Fruit fly (Drosophila melanogaster): ENCODE results near the gene Regnase-1.

Regnase-1 gene

dm6 chr3R:20031043-20031763 is 4.7 kb downstream of the Regnase-1 start, which contains the start of gene trem (continued):
- TF ChIP-seq wek (GFP tag; optimal IDR thresholded peaks at IDR 0.05) (no peak), Taf1 (GFP tag; IDR thresholded peaks at IDR 0.05) (no peak), CrebB (tag; optimal IDR thresholded peaks at IDR 0.05) (no peak), Sox102F (GFP tag; optimal IDR thresholded peaks at IDR 0.05) (peak; percentile 64), H15 (GFP tag; IDR thresholded peaks at IDR 0.05) (peak; percentile 33; the same call in 1 of the 3 replicates), Dad (GFP tag; optimal IDR thresholded peaks at IDR 0.05) (no peak), fd3F (GFP tag; optimal IDR thresholded peaks at IDR 0.05) (peak; percentile 67), Hr78 (GFP tag; optimal IDR thresholded peaks at IDR 0.05) (no peak), crol (GFP tag; IDR thresholded peaks at IDR 0.05) (no peak), CG12104 (GFP tag; optimal IDR thresholded peaks at IDR 0.05) (peak; percentile 74), Vsx1 (GFP tag; optimal IDR thresholded peaks at IDR 0.05) (no peak), tna (GFP tag; IDR thresholded peaks at IDR 0.05; ENCODE audit: partially characterized antibody) (no peak), row (GFP tag; IDR thresholded peaks at IDR 0.05) (peak; percentile 97), BEAF-32 (GFP tag; optimal IDR thresholded peaks at IDR 0.05) (peak; percentile 13), ATbp (GFP tag; optimal IDR thresholded peaks at IDR 0.05) (no peak), Dbx (GFP tag; IDR thresholded peaks at IDR 0.05) (peak; percentile 50; the same call in 1 of the 3 replicates), grau (tag; optimal IDR thresholded peaks at IDR 0.05) (peak; percentile 99), tgo (GFP tag; IDR thresholded peaks at IDR 0.05) (peak; percentile 70), odd (GFP tag; optimal IDR thresholded peaks at IDR 0.05) (no peak), tll (GFP tag; optimal IDR thresholded peaks at IDR 0.05) (peak in 1 of 2 experiments; percentile 0), NC2β (GFP tag; optimal IDR thresholded peaks at IDR 0.05) (no peak), Deaf1 (tag; optimal IDR thresholded peaks at IDR 0.05) (no peak), CG9817 (tag; optimal IDR thresholded peaks at IDR 0.05) (peak; percentile 84), CG17568 (GFP tag; optimal IDR thresholded peaks at IDR 0.05) (no peak), CG2875 (GFP tag; optimal IDR thresholded peaks at IDR 0.05) (no peak), Meics (GFP tag; optimal IDR thresholded peaks at IDR 0.05) (peak; percentile 81), Sin3A (optimal IDR thresholded peaks at IDR 0.05) (peak; percentile 0), cas (GFP tag; IDR thresholded peaks at IDR 0.05) (no peak), CG12299 (tag; optimal IDR thresholded peaks at IDR 0.05) (peak; percentile 25), dati (GFP tag; IDR thresholded peaks at IDR 0.05) (no peak), chif (GFP tag; optimal IDR thresholded peaks at IDR 0.05) (peak; percentile 48 to 50), CG4820 (GFP tag; optimal IDR thresholded peaks at IDR 0.05) (peak; percentile 64), lov (optimal IDR thresholded peaks at IDR 0.05) (no peak), lov (GFP tag; IDR thresholded peaks at IDR 0.05) (no peak), stwl (tag; optimal IDR thresholded peaks at IDR 0.05) (peak; percentile 15), CG7786 (GFP tag; optimal IDR thresholded peaks at IDR 0.05) (peak; percentile 18), wor (GFP tag; IDR thresholded peaks at IDR 0.05) (no peak), CG13296 (GFP tag; optimal IDR thresholded peaks at IDR 0.05) (peak; percentile 41), gce (GFP tag; IDR thresholded peaks at IDR 0.05) (no peak), jigr1 (GFP tag; IDR thresholded peaks at IDR 0.05) (peak; percentile 74; the same call in 2 of the 3 replicates), CG8388 (GFP tag; optimal IDR thresholded peaks at IDR 0.05) (peak; percentile 66), Dfd (GFP tag; optimal IDR thresholded peaks at IDR 0.05) (no peak), hth (optimal IDR thresholded peaks at IDR 0.05) (no peak), z (GFP tag; IDR thresholded peaks at IDR 0.05) (no peak), CG14860 (GFP tag; IDR thresholded peaks at IDR 0.05; ENCODE audit: partially characterized antibody) (no peak), CHES-1-like (GFP tag; optimal IDR thresholded peaks at IDR 0.05) (peak; percentile 28), Side (GFP tag; optimal IDR thresholded peaks at IDR 0.05) (no peak), CG1832 (GFP tag; optimal IDR thresholded peaks at IDR 0.05) (no peak), CG31441 (GFP tag; IDR thresholded peaks at IDR 0.05) (no peak; the same call in none of the 2 replicates), CG16813 (GFP tag; IDR thresholded peaks at IDR 0.05; ENCODE audit: partially characterized antibody) (no peak)
